Fruit fly (Drosophila melanogaster) whole organism, adult: ENCODE results near the gene CG33489.

Experiments
- CG11617 ChIP-seq: fragments of 200-800 bp; sonication (Bioruptor generic); optimal IDR thresholded peaks from 2 replicates; lab custom pipeline; 2017; ENCODE audit warnings: mild to moderate bottlenecking, missing biosample characterization, missing genetic modification reagents, missing genetic modification characterization
- CG7101 ChIP-seq: fragments of 200-800 bp; sonication (Bioruptor generic); optimal IDR thresholded peaks from 2 replicates; lab custom pipeline; 2018; ENCODE audit warnings: missing biosample characterization, mild to moderate bottlenecking, missing genetic modification characterization, moderate library complexity
- Crg-1 ChIP-seq: fragments of 200-800 bp; sonication (Bioruptor generic); optimal IDR thresholded peaks from 2 replicates; lab custom pipeline; 2016; ENCODE audit warnings: missing biosample characterization, missing genetic modification characterization
- kay ChIP-seq: fragments of 200-800 bp; sonication (Bioruptor generic); peaks from one replicate; lab custom pipeline; 2016; ENCODE audit warnings: missing biosample characterization, missing genetic modification characterization, borderline replicate concordance

DNA sequence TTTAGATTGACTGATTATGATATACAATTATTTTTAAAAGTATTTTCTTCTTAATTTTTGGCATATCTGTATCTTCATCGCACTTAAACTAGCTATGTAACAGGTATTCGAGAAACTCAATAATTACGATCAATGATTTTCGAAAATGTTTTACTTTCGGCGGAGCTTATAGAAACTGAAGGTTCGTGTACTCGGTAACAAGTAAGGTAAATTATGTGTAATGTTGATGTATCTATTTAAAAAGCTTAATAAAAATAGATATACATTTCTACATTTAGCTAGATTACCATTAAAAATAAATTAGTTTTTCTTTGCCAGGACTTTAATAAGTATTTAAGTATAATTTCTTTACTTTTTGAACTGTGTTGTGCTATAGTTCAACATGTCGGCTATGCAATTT, 2.0 kb upstream of the CG33489 start:
- no peak for TF ChIP-seq kay
- no peak for TF ChIP-seq Crg-1 (GFP tag; lab: Kevin White, UChicago)
- no peak for TF ChIP-seq CG11617 (GFP tag; lab: Kevin White, UChicago)
- TF ChIP-seq CG7101 (tag; lab: Kevin White, UChicago) = no peak
